Worm (Caenorhabditis elegans) whole organism, early embryonic: ENCODE data around the gene C27D8.4.

ENCODE experiments used
- B0310.2 ChIP-seq: sonication (generic microtip); optimal IDR thresholded peaks from 2 replicates; lab custom pipeline; 2016; ENCODE audit warnings: mild to moderate bottlenecking, missing genetic modification characterization, missing compliant biosample characterization
- F13C5.2 ChIP-seq: sonication (generic microtip); optimal IDR thresholded peaks from 2 replicates; lab custom pipeline; 2017; ENCODE audit warnings: mild to moderate bottlenecking, missing genetic modification characterization, inconsistent platforms, missing compliant biosample characterization
- ama-1 ChIP-seq: fragments of 150-350 bp; optimal IDR thresholded peaks from 2 replicates; lab custom pipeline; 2014
- ceh-13 ChIP-seq: fragments of 200-800 bp; sonication (Bioruptor generic); optimal IDR thresholded peaks from 2 replicates; lab custom pipeline; 2018; ENCODE audit warnings: mild to moderate bottlenecking, missing genetic modification characterization, missing compliant biosample characterization
- ceh-36 ChIP-seq: sonication (generic microtip); optimal IDR thresholded peaks from 2 replicates; lab custom pipeline; 2016; ENCODE audit warnings: missing genetic modification characterization, inconsistent platforms, missing compliant biosample characterization
- hmg-4 ChIP-seq: fragments of 200-800 bp; sonication (Bioruptor generic); optimal IDR thresholded peaks from 2 replicates; lab custom pipeline; 2018; ENCODE audit warnings: mild to moderate bottlenecking, missing genetic modification characterization, missing compliant biosample characterization
- hnd-1 ChIP-seq: sonication (generic microtip); optimal IDR thresholded peaks from 2 replicates; lab custom pipeline; 2016; ENCODE audit warnings: missing genetic modification characterization, missing compliant biosample characterization
- scrt-1 ChIP-seq: fragments of 200-800 bp; sonication (Bioruptor generic); IDR thresholded peaks from 2 replicates; pipeline ENCODE4 v1.3.6; 2022; ENCODE audit warnings: missing genetic modification characterization, missing compliant biosample characterization
- sea-1 ChIP-seq: fragments of 200-800 bp; sonication (Bioruptor generic); conservative IDR thresholded peaks from 2 replicates; pipeline ENCODE4 v1.3.6; 2022; ENCODE audit warnings: missing genetic modification characterization, missing compliant biosample characterization
- tbx-11 ChIP-seq: fragments of 200-800 bp; sonication (Bioruptor generic); IDR thresholded peaks from 2 replicates; pipeline ENCODE4 v1.3.6; 2022; ENCODE audit warnings: missing genetic modification characterization, missing compliant biosample characterization
- tbx-37 ChIP-seq: fragments of 200-800 bp; sonication (Bioruptor generic); conservative IDR thresholded peaks from 2 replicates; pipeline ENCODE4 v1.3.6; 2022; ENCODE audit warnings: missing genetic modification reagents, missing genetic modification characterization, missing compliant biosample characterization
- tra-4 ChIP-seq: sonication (generic microtip); optimal IDR thresholded peaks from 2 replicates; lab custom pipeline; 2017; ENCODE audit warnings: missing genetic modification characterization, missing compliant biosample characterization

DNA sequence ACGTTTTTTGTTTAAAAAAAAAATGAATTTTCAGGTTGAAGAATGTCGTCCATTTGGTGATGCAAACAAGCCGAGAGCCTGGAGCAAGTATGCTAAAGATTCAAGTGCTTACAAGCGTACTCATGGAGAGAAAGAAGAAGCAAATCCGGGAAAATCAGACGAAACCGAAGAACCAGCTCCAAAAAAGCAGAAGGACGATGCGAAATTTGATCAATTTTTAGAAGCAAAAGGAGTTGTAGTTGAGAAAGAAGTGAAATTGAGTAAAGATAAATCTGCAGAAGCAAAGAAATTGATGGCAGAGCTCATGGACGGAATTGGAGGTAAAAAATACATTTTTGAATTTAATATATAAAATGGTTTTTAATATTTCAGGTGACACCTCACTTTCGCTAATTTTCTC lies 21.3 kb downstream of the C27D8.4 start:
- TF ChIP-seq tra-4 (tag; lab: Kevin White, UChicago) = no peak
- TF ChIP-seq ama-1 (lab: Kevin White, UChicago) = no peak
- TF ChIP-seq F13C5.2 = no peak
- TF ChIP-seq sea-1 (GFP tag; lab: Robert Waterston, UW) = no peak
- TF ChIP-seq B0310.2 (tag; lab: Kevin White, UChicago) = no peak
- TF ChIP-seq ceh-13 = no peak
- no peak for TF ChIP-seq scrt-1
- no peak for TF ChIP-seq ceh-36 (tag; lab: Kevin White, UChicago)
- no peak for TF ChIP-seq tbx-37 (GFP tag; lab: Robert Waterston, UW)
- TF ChIP-seq tbx-11 (GFP tag; lab: Robert Waterston, UW) = no peak
- TF ChIP-seq hnd-1 (tag; lab: Kevin White, UChicago) = no peak
- TF ChIP-seq hmg-4 (GFP tag; lab: Kevin White, UChicago) = no peak
